Worm (Caenorhabditis elegans): ENCODE results near the gene M163.7.

- TF ChIP-seq Y79H2A.3 (GFP tag; conservative IDR thresholded peaks at IDR 0.05) (no peak), zfh-2 (GFP tag; conservative IDR thresholded peaks at IDR 0.05) (no peak), rec-8 (tag; optimal IDR thresholded peaks at IDR 0.05) (no peak), akir-1 (GFP tag; optimal IDR thresholded peaks at IDR 0.05) (no peak), unc-62 (GFP tag; optimal IDR thresholded peaks at IDR 0.05) (no peak), ztf-6 (GFP tag; IDR thresholded peaks at IDR 0.05) (no peak), aptf-3 (GFP tag; IDR thresholded peaks at IDR 0.05) (no peak), ceh-79 (tag; optimal IDR thresholded peaks at IDR 0.05) (no peak), somi-1 (GFP tag; optimal IDR thresholded peaks at IDR 0.05) (no peak)
Observed at ce11 chrX:14424186-14424585, 40.4 kb upstream of the M163.7 start.
